Fruit fly (Drosophila melanogaster) whole organism, prepupa: ENCODE data around the gene Srp9.

ENCODE experiments used
- Blimp-1 ChIP-seq: fragments of 200-800 bp; sonication (Bioruptor generic); optimal IDR thresholded peaks from 3 replicates; lab custom pipeline; 2017; ENCODE audit warnings: missing biosample characterization, missing genetic modification characterization, mild to moderate bottlenecking, moderate library complexity, missing genetic modification reagents
- CG15336 ChIP-seq: fragments of 200-800 bp; sonication (Bioruptor generic); IDR thresholded peaks from 2 replicates; pipeline ENCODE4 v1.3.6; 2022; ENCODE audit warnings: missing biosample characterization, missing genetic modification characterization
- Ets96B ChIP-seq: fragments of 200-800 bp; optimal IDR thresholded peaks from 2 replicates; lab custom pipeline; 2019; ENCODE audit warnings: missing biosample characterization, mild to moderate bottlenecking, missing genetic modification characterization, moderate library complexity
- Gug ChIP-seq: fragments of 200-800 bp; sonication (Bioruptor generic); IDR thresholded peaks from 2 replicates; pipeline ENCODE4 v1.3.6; 2022; ENCODE audit warnings: missing biosample characterization, missing genetic modification characterization
- dsx ChIP-seq: fragments of 200-800 bp; optimal IDR thresholded peaks from 3 replicates; lab custom pipeline; 2019; ENCODE audit warnings: missing biosample characterization, mild to moderate bottlenecking, missing genetic modification characterization, moderate library complexity; ENCODE audit not compliant: poor library complexity, severe bottlenecking
- net ChIP-seq: fragments of 200-800 bp; sonication (Bioruptor generic); optimal IDR thresholded peaks from 3 replicates; lab custom pipeline; 2016; ENCODE audit warnings: missing biosample characterization, missing genetic modification characterization

dm6 chr3L:7934857-7935256 is 1.3 kb upstream of the Srp9 start:
- TF ChIP-seq Gug (GFP tag; lab: Robert Waterston, UW) (no peak), net (no peak), CG15336 (GFP tag; lab: Robert Waterston, UW) (no peak), dsx (GFP tag; lab: Kevin White, UChicago) (no peak), Blimp-1 (GFP tag; lab: Kevin White, UChicago) (no peak), Ets96B (tag; lab: Kevin White, UChicago) (no peak)
